Fruit fly (Drosophila melanogaster) whole organism, embryonic: ENCODE results near the gene Rdh.

ENCODE experiments used
- CG11085 ChIP-seq: fragments of 200-800 bp; sonication (Bioruptor generic); IDR thresholded peaks from 2 replicates; pipeline ENCODE4 v1.3.6; 2022; ENCODE audit warnings: missing biosample characterization, missing genetic modification characterization
- CG2889 ChIP-seq: fragments of 200-800 bp; sonication (Bioruptor generic); IDR thresholded peaks from 3 replicates; pipeline ENCODE4 v1.3.6; 2022; ENCODE audit warnings: missing biosample characterization, missing genetic modification characterization
- CG3065 ChIP-seq: fragments of 200-800 bp; sonication (Bioruptor generic); optimal IDR thresholded peaks from 2 replicates; lab custom pipeline; 2016; ENCODE audit warnings: missing biosample characterization, missing genetic modification characterization
- CG8924 ChIP-seq: fragments of 200-800 bp; optimal IDR thresholded peaks from 3 replicates; lab custom pipeline; 2019; ENCODE audit warnings: missing biosample characterization, mild to moderate bottlenecking, missing genetic modification characterization, moderate library complexity
- Dp ChIP-seq: fragments of 200-800 bp; sonication (Bioruptor generic); optimal IDR thresholded peaks from 2 replicates; lab custom pipeline; 2018; ENCODE audit warnings: missing biosample characterization, mild to moderate bottlenecking, missing genetic modification characterization, moderate library complexity
- Lpt ChIP-seq: fragments of >200 bp; optimal IDR thresholded peaks from 2 replicates; lab custom pipeline; 2018; ENCODE audit warnings: missing biosample characterization, missing genetic modification characterization
- Nf-YB ChIP-seq: fragments of 200-800 bp; sonication (Bioruptor generic); optimal IDR thresholded peaks from 3 replicates; lab custom pipeline; 2019; ENCODE audit warnings: missing biosample characterization, mild to moderate bottlenecking, missing genetic modification characterization, moderate library complexity
- Nf-YC ChIP-seq: fragments of 200-800 bp; optimal IDR thresholded peaks from 3 replicates; lab custom pipeline; 2019; ENCODE audit warnings: missing biosample characterization, mild to moderate bottlenecking, missing genetic modification characterization, moderate library complexity
- Six4 ChIP-seq: fragments of 200-800 bp; sonication (Bioruptor generic); optimal IDR thresholded peaks from 2 replicates; lab custom pipeline; 2016; ENCODE audit warnings: missing biosample characterization, missing genetic modification characterization
- fd96Cb ChIP-seq: fragments of 200-800 bp; sonication (Bioruptor generic); optimal IDR thresholded peaks from 2 replicates; lab custom pipeline; 2018; ENCODE audit warnings: missing biosample characterization, mild to moderate bottlenecking, missing genetic modification characterization, moderate library complexity
- grau ChIP-seq: fragments of 200-800 bp; optimal IDR thresholded peaks from 3 replicates; lab custom pipeline; 2019; ENCODE audit warnings: missing biosample characterization, mild to moderate bottlenecking, missing genetic modification characterization, moderate library complexity

DNA sequence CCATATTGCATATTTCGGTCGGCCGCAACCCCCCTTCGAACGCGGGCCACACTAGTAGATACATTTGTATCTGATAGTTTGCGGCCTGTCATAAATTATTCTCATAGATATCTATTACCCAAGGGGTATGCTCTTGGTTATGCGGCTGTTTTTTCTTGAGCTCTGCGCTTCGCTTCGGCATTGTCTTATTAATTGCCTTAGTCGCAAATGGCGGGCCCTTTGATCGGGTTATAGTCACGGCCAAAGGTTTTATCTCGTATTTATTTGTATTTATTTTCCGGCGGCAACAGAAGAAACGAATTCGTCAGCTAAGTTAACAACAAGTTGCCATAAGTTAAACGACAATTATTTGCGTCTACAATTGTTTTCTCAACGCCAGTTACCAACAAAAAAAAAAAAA is 30.8 kb downstream of the Rdh start:
- TF ChIP-seq CG8924 (tag; lab: Kevin White, UChicago), result no peak
- TF ChIP-seq fd96Cb (tag; lab: Kevin White, UChicago), result no peak
- TF ChIP-seq Dp, result no peak
- no peak for TF ChIP-seq Six4 (GFP tag; lab: Kevin White, UChicago)
- TF ChIP-seq grau (tag; lab: Kevin White, UChicago), result no peak
- TF ChIP-seq Nf-YB, result no peak
- no peak for TF ChIP-seq Lpt (GFP tag; lab: Kevin White, UChicago)
- no peak for TF ChIP-seq CG11085
- no peak for TF ChIP-seq Nf-YC (tag; lab: Kevin White, UChicago)
- TF ChIP-seq CG3065 (GFP tag; lab: Kevin White, UChicago), result no peak
- TF ChIP-seq CG2889 (GFP tag; lab: Robert Waterston, UW), result no peak
